Worm (Caenorhabditis elegans) whole organism, young adult: Measurements from ENCODE around the gene fbxb-91.

Experiments
- C06A6.2 ChIP-seq: fragments of 200-800 bp; sonication (Bioruptor generic); conservative IDR thresholded peaks from 2 replicates; pipeline ENCODE4 v1.3.6; 2022; ENCODE audit warnings: missing genetic modification characterization, missing compliant biosample characterization
- F22D6.2 ChIP-seq: sonication (generic microtip); optimal IDR thresholded peaks from 2 replicates; lab custom pipeline; 2016; ENCODE audit warnings: mild to moderate bottlenecking, missing genetic modification characterization, missing compliant biosample characterization
- F49E8.2 ChIP-seq: sonication (generic microtip); optimal IDR thresholded peaks from 3 replicates; lab custom pipeline; 2017; ENCODE audit warnings: missing genetic modification characterization, mild to moderate bottlenecking, missing compliant biosample characterization, antibody characterized with exemption, moderate library complexity; ENCODE audit not compliant: insufficient read depth
- F55B11.4 ChIP-seq: sonication (generic microtip); optimal IDR thresholded peaks from 2 replicates; lab custom pipeline; 2016; ENCODE audit warnings: missing compliant biosample characterization, missing genetic modification characterization, borderline replicate concordance; ENCODE audit not compliant: insufficient read depth
- F57A8.1 ChIP-seq: fragments of 200-800 bp; sonication (Bioruptor generic); optimal IDR thresholded peaks from 2 replicates; lab custom pipeline; 2018; ENCODE audit warnings: mild to moderate bottlenecking, missing genetic modification characterization, moderate library complexity, missing compliant biosample characterization
- K11D2.4 ChIP-seq: fragments of 200-800 bp; sonication (Bioruptor generic); IDR thresholded peaks from 2 replicates; pipeline ENCODE4 v1.3.6; 2022; ENCODE audit warnings: missing genetic modification reagents, missing genetic modification characterization, missing compliant biosample characterization
- T07F8.4 ChIP-seq: sonication (generic microtip); optimal IDR thresholded peaks from 2 replicates; lab custom pipeline; 2016; ENCODE audit warnings: mild to moderate bottlenecking, missing genetic modification characterization, moderate library complexity, missing compliant biosample characterization
- Y56A3A.18 ChIP-seq: fragments of 200-800 bp; sonication (Bioruptor generic); IDR thresholded peaks from 2 replicates; pipeline ENCODE4 v1.3.6; 2022; ENCODE audit warnings: missing genetic modification reagents, missing genetic modification characterization, missing compliant biosample characterization
- Y95B8A.8 ChIP-seq: fragments of 200-800 bp; sonication (Bioruptor generic); IDR thresholded peaks from 2 replicates; pipeline ENCODE4 v1.3.6; 2022; ENCODE audit warnings: missing genetic modification reagents, missing genetic modification characterization, missing compliant biosample characterization
- attf-6 ChIP-seq: fragments of 200-800 bp; sonication (Bioruptor generic); IDR thresholded peaks from 2 replicates; pipeline ENCODE4 v1.3.6; 2022; ENCODE audit warnings: missing genetic modification reagents, missing genetic modification characterization, missing compliant biosample characterization
- cebp-2 ChIP-seq: fragments of 200-800 bp; sonication (Bioruptor generic); IDR thresholded peaks from 2 replicates; pipeline ENCODE4 v1.3.6; 2022; ENCODE audit warnings: missing genetic modification characterization, missing compliant biosample characterization
- ceh-58 ChIP-seq: fragments of 200-800 bp; sonication (Bioruptor generic); IDR thresholded peaks from 2 replicates; pipeline ENCODE4 v1.3.6; 2022; ENCODE audit warnings: missing genetic modification characterization, missing compliant biosample characterization
- dpl-1 ChIP-seq: fragments of 150-350 bp; optimal IDR thresholded peaks from 2 replicates; lab custom pipeline; 2014; ENCODE audit warnings: missing biosample characterization, missing genetic modification reagents, missing genetic modification characterization
- hlh-12 ChIP-seq: sonication (generic microtip); optimal IDR thresholded peaks from 2 replicates; lab custom pipeline; 2016; ENCODE audit warnings: missing genetic modification characterization, missing compliant biosample characterization
- hlh-26 ChIP-seq: fragments of 200-800 bp; sonication (Bioruptor generic); conservative IDR thresholded peaks from 2 replicates; pipeline ENCODE4 v1.3.6; 2022; ENCODE audit warnings: missing genetic modification reagents, missing genetic modification characterization, missing compliant biosample characterization
- hmg-1.2 ChIP-seq: fragments of 200-800 bp; sonication (Bioruptor generic); IDR thresholded peaks from 2 replicates; pipeline ENCODE4 v1.3.6; 2022; ENCODE audit warnings: missing genetic modification reagents, missing genetic modification characterization, missing compliant biosample characterization
- lir-1 ChIP-seq: fragments of 200-800 bp; sonication (Bioruptor generic); conservative IDR thresholded peaks from 2 replicates; pipeline ENCODE4 v1.3.6; 2022; ENCODE audit warnings: missing genetic modification reagents, missing genetic modification characterization, missing compliant biosample characterization
- lsl-1 ChIP-seq: fragments of 200-800 bp; sonication (Bioruptor generic); optimal IDR thresholded peaks from 2 replicates; lab custom pipeline; 2018; ENCODE audit warnings: mild to moderate bottlenecking, missing genetic modification characterization, moderate library complexity, missing compliant biosample characterization
- nfya-1 ChIP-seq: sonication (generic microtip); optimal IDR thresholded peaks from 2 replicates; lab custom pipeline; 2017; ENCODE audit warnings: antibody characterized with exemption, missing compliant biosample characterization, missing genetic modification characterization, borderline replicate concordance; ENCODE audit not compliant: insufficient read depth
- nfyb-1 ChIP-seq: fragments of 200-800 bp; sonication (Bioruptor generic); IDR thresholded peaks from 2 replicates; pipeline ENCODE4 v1.3.6; 2022; ENCODE audit warnings: missing genetic modification reagents, missing genetic modification characterization, missing compliant biosample characterization
- nhr-120 ChIP-seq: fragments of 200-800 bp; sonication (Bioruptor generic); IDR thresholded peaks from 2 replicates; pipeline ENCODE4 v1.3.6; 2022; ENCODE audit warnings: missing genetic modification characterization, missing compliant biosample characterization
- sptf-2 ChIP-seq: fragments of 200-800 bp; sonication (Bioruptor generic); optimal IDR thresholded peaks from 2 replicates; lab custom pipeline; 2018; ENCODE audit warnings: mild to moderate bottlenecking, missing genetic modification characterization, missing compliant biosample characterization
- unc-130 ChIP-seq: sonication (generic microtip); optimal IDR thresholded peaks from 2 replicates; lab custom pipeline; 2016; ENCODE audit warnings: missing genetic modification reagents, missing genetic modification characterization, missing compliant biosample characterization
- zim-3 ChIP-seq: sonication (generic microtip); optimal IDR thresholded peaks from 2 replicates; lab custom pipeline; 2017; ENCODE audit warnings: mild to moderate bottlenecking, missing genetic modification characterization, moderate library complexity, missing compliant biosample characterization
- ztf-22 ChIP-seq: fragments of 200-800 bp; sonication (Bioruptor generic); optimal IDR thresholded peaks from 2 replicates; lab custom pipeline; 2018; ENCODE audit warnings: mild to moderate bottlenecking, missing genetic modification characterization, moderate library complexity, missing compliant biosample characterization
- ztf-26 ChIP-seq: sonication (generic microtip); optimal IDR thresholded peaks from 2 replicates; lab custom pipeline; 2017; ENCODE audit warnings: missing genetic modification characterization, missing compliant biosample characterization

The fbxb-91 gene

ce11 chrII:3731723-3732122 is 18.9 kb downstream of the fbxb-91 start, which contains the start of the genes sdz-12 and bath-31:
Gene sdz-12, minus strand, starts transcription at chrII:3731823.
Gene bath-31, plus strand, starts transcription at chrII:3731973.
- no peak for TF ChIP-seq ztf-22 (GFP tag; lab: Kevin White, UChicago)

ce11 chrII:3727996-3728395 is 22.6 kb downstream of the fbxb-91 start, which contains the start of gene C46E10.8:
Gene C46E10.8, minus strand, starts transcription at chrII:3728096.
- no peak for TF ChIP-seq K11D2.4

- TF ChIP-seq lsl-1 (no peak), cebp-2 (no peak), C06A6.2 (no peak), F57A8.1 (GFP tag; lab: Kevin White, UChicago) (no peak)
These were observed 26.3 kb downstream of the fbxb-91 start, which contains the start of gene C46E10.1 for ce11 chrII:3724175-3724715. Gene C46E10.1, plus strand, starts transcription at chrII:3724225.

DNA sequence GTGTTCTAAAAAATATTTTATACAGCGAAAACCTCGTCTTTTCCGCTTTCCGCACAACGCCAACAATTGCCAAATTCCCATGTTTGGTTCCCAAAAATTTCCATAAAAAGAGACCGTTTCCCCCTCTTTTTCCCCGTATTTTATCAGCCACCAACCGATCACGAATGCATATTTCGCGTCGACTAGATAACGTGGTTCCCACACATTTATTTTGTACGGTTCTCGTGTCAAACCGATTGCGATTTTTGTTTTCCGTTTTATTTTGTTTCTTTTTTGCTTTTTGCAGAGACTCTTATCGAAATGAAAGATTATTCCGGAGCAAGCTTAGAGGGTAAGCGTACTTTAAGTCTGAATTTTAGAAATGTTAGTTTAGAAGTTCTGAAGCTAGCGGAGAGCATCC is 29.6 kb downstream of the fbxb-91 start, which contains the start of gene C46E10.3:
Gene C46E10.3 (plus strand): TSS at position 301 of the 400 bp plus-strand sequence.
- TF ChIP-seq F55B11.4 (tag; lab: Kevin White, UChicago) (no peak), sptf-2 (GFP tag; lab: Kevin White, UChicago) (no peak), hlh-12 (tag; lab: Kevin White, UChicago) (no peak), Y95B8A.8 (no peak), F49E8.2 (no peak), T07F8.4 (tag; lab: Kevin White, UChicago) (no peak), nfya-1 (tag; lab: Kevin White, UChicago) (no peak), hlh-26 (GFP tag; lab: Robert Waterston, UW) (no peak)

ce11 chrII:3716961-3717360 is 33.6 kb downstream of the fbxb-91 start, which contains the start of gene fbxc-52:
Gene fbxc-52, plus strand, starts transcription at chrII:3717261.
- 0 out of 2 replicates have a peak, but pooled peaks have one; percentile 11 for TF ChIP-seq nfyb-1 (GFP tag; lab: Robert Waterston, UW)
- TF ChIP-seq Y56A3A.18, result no peak
- TF ChIP-seq ztf-26 (tag; lab: Kevin White, UChicago), result no peak
- no peak for TF ChIP-seq lir-1
- no peak for TF ChIP-seq dpl-1 (GFP tag; lab: Kevin White, UChicago)

ce11 chrII:3716455-3716854 is 34.1 kb downstream of the fbxb-91 start, which contains the start of gene srh-99:
Gene srh-99, minus strand, starts transcription at chrII:3716555.
- TF ChIP-seq Y56A3A.18 (no peak), zim-3 (tag; lab: Kevin White, UChicago) (no peak), F22D6.2 (tag; lab: Kevin White, UChicago) (no peak)

DNA sequence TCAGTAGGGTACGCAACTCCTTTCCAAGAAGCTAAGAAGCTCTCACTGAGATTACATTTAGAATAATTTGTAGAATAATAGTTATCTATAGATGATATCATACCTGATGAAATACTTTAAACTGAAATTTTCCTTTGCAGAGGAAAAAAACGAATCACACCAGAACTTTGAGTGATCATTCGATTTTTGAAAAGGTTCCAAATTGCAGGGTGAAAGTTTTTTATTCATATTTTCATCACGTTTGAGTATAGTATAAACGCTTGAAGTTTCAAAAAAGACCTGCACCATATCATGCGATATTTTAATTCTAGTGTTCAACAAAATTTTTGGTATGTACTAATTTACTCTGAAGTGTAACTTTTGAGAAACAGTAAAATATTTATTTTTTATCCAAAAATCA is 36.0 kb downstream of the fbxb-91 start, which contains the start of gene srh-100:
Gene srh-100 (minus strand): TSS at position 101 of the 400 bp plus-strand sequence.
- TF ChIP-seq unc-130 (GFP tag; lab: Kevin White, UChicago), result no peak
- TF ChIP-seq nhr-120 (GFP tag; lab: Robert Waterston, UW), result no peak
- no peak for TF ChIP-seq hmg-1.2 (GFP tag; lab: Robert Waterston, UW)
- no peak for TF ChIP-seq ceh-58 (GFP tag; lab: Robert Waterston, UW)
- TF ChIP-seq attf-6 (GFP tag; lab: Robert Waterston, UW), result no peak
